Fruit fly (Drosophila melanogaster) whole organism, embryonic: ENCODE results near the gene CG17198.

Experiments used
- ATbp ChIP-seq: fragments of 200-800 bp; sonication (Bioruptor generic); optimal IDR thresholded peaks from 2 replicates; lab custom pipeline; 2017; ENCODE audit warnings: missing biosample characterization, mild to moderate bottlenecking, missing genetic modification characterization, missing genetic modification reagents
- C15 ChIP-seq: fragments of 200-800 bp; sonication (Bioruptor generic); IDR thresholded peaks from 3 replicates; pipeline ENCODE4 v1.3.6; 2022; ENCODE audit warnings: missing biosample characterization, missing genetic modification characterization
- CG10267 ChIP-seq: fragments of 200-800 bp; sonication (Bioruptor generic); optimal IDR thresholded peaks from 2 replicates; lab custom pipeline; 2018; ENCODE audit warnings: missing biosample characterization, mild to moderate bottlenecking, missing genetic modification characterization, moderate library complexity
- CG10366 ChIP-seq: fragments of 200-800 bp; sonication (Bioruptor generic); IDR thresholded peaks from 2 replicates; pipeline ENCODE4 v1.3.6; 2022; ENCODE audit warnings: missing biosample characterization, missing genetic modification characterization
- CG10654 ChIP-seq: fragments of 200-800 bp; sonication (Bioruptor generic); optimal IDR thresholded peaks from 2 replicates; lab custom pipeline; 2016; ENCODE audit warnings: missing biosample characterization, missing genetic modification characterization
- CG10979 ChIP-seq: fragments of 200-800 bp; sonication (Bioruptor generic); optimal IDR thresholded peaks from 2 replicates; lab custom pipeline; 2018; ENCODE audit warnings: missing biosample characterization, mild to moderate bottlenecking, missing genetic modification characterization, moderate library complexity
- CG11456 ChIP-seq: fragments of 200-800 bp; sonication (Bioruptor generic); IDR thresholded peaks from 3 replicates; pipeline ENCODE4 v1.3.6; 2022; ENCODE audit warnings: missing biosample characterization, missing genetic modification characterization
- CG12391 ChIP-seq: fragments of 200-800 bp; sonication (Bioruptor generic); optimal IDR thresholded peaks from 3 replicates; lab custom pipeline; 2018; ENCODE audit warnings: missing biosample characterization, mild to moderate bottlenecking, missing genetic modification characterization, moderate library complexity
- CG13287 ChIP-seq: fragments of 200-800 bp; sonication (Bioruptor generic); IDR thresholded peaks from 2 replicates; pipeline ENCODE4 v1.3.6; 2022; ENCODE audit warnings: missing biosample characterization, missing genetic modification characterization; ENCODE audit not compliant: partially characterized antibody
- CG14014 ChIP-seq: fragments of 200-800 bp; sonication (Bioruptor generic); IDR thresholded peaks from 2 replicates; pipeline ENCODE4 v1.3.6; 2022; ENCODE audit warnings: missing biosample characterization, missing genetic modification characterization
- CG17186 ChIP-seq: fragments of 200-800 bp; sonication (Bioruptor generic); optimal IDR thresholded peaks from 3 replicates; lab custom pipeline; 2017; ENCODE audit warnings: missing biosample characterization, missing genetic modification reagents, missing genetic modification characterization
- CG2202 ChIP-seq: fragments of 200-800 bp; sonication (Bioruptor generic); optimal IDR thresholded peaks from 2 replicates; lab custom pipeline; 2018; ENCODE audit warnings: missing biosample characterization, mild to moderate bottlenecking, missing genetic modification characterization
- CG2889 ChIP-seq: fragments of 200-800 bp; sonication (Bioruptor generic); IDR thresholded peaks from 3 replicates; pipeline ENCODE4 v1.3.6; 2022; ENCODE audit warnings: missing biosample characterization, missing genetic modification characterization
- CG5180 ChIP-seq: fragments of 200-800 bp; sonication (Bioruptor generic); optimal IDR thresholded peaks from 3 replicates; lab custom pipeline; 2017; ENCODE audit warnings: missing biosample characterization, missing genetic modification characterization, mild to moderate bottlenecking, moderate library complexity, missing genetic modification reagents
- CG5953 ChIP-seq: fragments of 200-800 bp; sonication (Bioruptor generic); IDR thresholded peaks from 2 replicates; pipeline ENCODE4 v1.3.6; 2022; ENCODE audit warnings: missing biosample characterization, missing genetic modification characterization
- CG7357 ChIP-seq: fragments of 200-800 bp; sonication (Bioruptor generic); IDR thresholded peaks from 3 replicates; pipeline ENCODE4 v1.3.6; 2022; ENCODE audit warnings: missing biosample characterization, missing genetic modification characterization
- CG7372 ChIP-seq: fragments of 200-800 bp; sonication (Bioruptor generic); IDR thresholded peaks from 2 replicates; pipeline ENCODE4 v1.3.6; 2022; ENCODE audit warnings: missing biosample characterization, missing genetic modification characterization
- CG7556 ChIP-seq: fragments of 200-800 bp; sonication (Bioruptor generic); optimal IDR thresholded peaks from 2 replicates; lab custom pipeline; 2017; ENCODE audit warnings: missing biosample characterization, mild to moderate bottlenecking, missing genetic modification characterization
- CG9876 ChIP-seq: fragments of 200-800 bp; sonication (Bioruptor generic); optimal IDR thresholded peaks from 2 replicates; lab custom pipeline; 2016; ENCODE audit warnings: missing biosample characterization, missing genetic modification characterization
- CrebB ChIP-seq: fragments of 200-800 bp; sonication (Bioruptor generic); optimal IDR thresholded peaks from 3 replicates; lab custom pipeline; 2018; ENCODE audit warnings: missing biosample characterization, mild to moderate bottlenecking, missing genetic modification characterization
- Dad ChIP-seq: fragments of 200-800 bp; sonication (Bioruptor generic); optimal IDR thresholded peaks from 3 replicates; lab custom pipeline; 2016; ENCODE audit warnings: missing biosample characterization, missing genetic modification characterization
- ERR ChIP-seq: fragments of 200-800 bp; sonication (Bioruptor generic); optimal IDR thresholded peaks from 2 replicates; lab custom pipeline; 2016; ENCODE audit warnings: missing biosample characterization, missing genetic modification characterization
- H2.0 ChIP-seq: fragments of 200-800 bp; sonication (Bioruptor generic); IDR thresholded peaks from 2 replicates; pipeline ENCODE4 v1.3.6; 2022; ENCODE audit warnings: missing biosample characterization, missing genetic modification characterization
- Hey ChIP-seq: fragments of 200-800 bp; sonication (Bioruptor generic); optimal IDR thresholded peaks from 3 replicates; lab custom pipeline; 2018; ENCODE audit warnings: missing biosample characterization, mild to moderate bottlenecking, missing genetic modification characterization
- Hr51 ChIP-seq, 2 experiments: fragments of 200-800 bp; sonication (Bioruptor generic); optimal IDR thresholded peaks; 2 replicates in 1 of 2; 3 replicates in 1 of 2; lab custom pipeline; 2016 to 2018; ENCODE audit warnings: missing biosample characterization in 2 of 2, missing genetic modification characterization in 2 of 2, mild to moderate bottlenecking in 1 of 2, moderate library complexity in 1 of 2
- Max ChIP-seq: fragments of 200-800 bp; sonication (Bioruptor generic); optimal IDR thresholded peaks from 2 replicates; lab custom pipeline; 2016; ENCODE audit warnings: missing biosample characterization, mild to moderate bottlenecking, missing genetic modification characterization
- Myb ChIP-seq: fragments of 200-800 bp; sonication (Bioruptor generic); optimal IDR thresholded peaks from 2 replicates; lab custom pipeline; 2016; ENCODE audit warnings: missing biosample characterization, missing genetic modification characterization
- Nf-YB ChIP-seq: fragments of 200-800 bp; sonication (Bioruptor generic); optimal IDR thresholded peaks from 3 replicates; lab custom pipeline; 2019; ENCODE audit warnings: missing biosample characterization, mild to moderate bottlenecking, missing genetic modification characterization, moderate library complexity
- NfI ChIP-seq: fragments of 200-800 bp; sonication (Bioruptor generic); optimal IDR thresholded peaks from 3 replicates; lab custom pipeline; 2018; ENCODE audit warnings: missing biosample characterization, mild to moderate bottlenecking, missing genetic modification characterization, moderate library complexity
- Side ChIP-seq: fragments of 200-800 bp; sonication (Bioruptor generic); optimal IDR thresholded peaks from 2 replicates; lab custom pipeline; 2016; ENCODE audit warnings: missing biosample characterization, missing genetic modification characterization
- Taf1 ChIP-seq: fragments of 200-800 bp; sonication (Bioruptor generic); IDR thresholded peaks from 2 replicates; pipeline ENCODE4 v1.3.6; 2022; ENCODE audit warnings: missing biosample characterization, missing genetic modification characterization
- chif ChIP-seq, 2 experiments: fragments of 200-800 bp; sonication (Bioruptor generic); optimal IDR thresholded peaks; 3 replicates each; lab custom pipeline; 2016; ENCODE audit warnings: missing biosample characterization in 2 of 2, missing genetic modification characterization in 2 of 2
- dmrt99B ChIP-seq: fragments of 200-800 bp; sonication (Bioruptor generic); optimal IDR thresholded peaks from 2 replicates; lab custom pipeline; 2018; ENCODE audit warnings: missing biosample characterization, mild to moderate bottlenecking, missing genetic modification characterization, moderate library complexity
- h ChIP-seq: fragments of >200 bp; optimal IDR thresholded peaks from 2 replicates; lab custom pipeline; 2017
- hth ChIP-seq: fragments of >200 bp; optimal IDR thresholded peaks from 2 replicates; lab custom pipeline; 2017; ENCODE audit warnings: inconsistent platforms
- insv ChIP-seq, 2 experiments: fragments of 200-800 bp; sonication (Bioruptor generic); optimal IDR thresholded peaks; 3 replicates each; lab custom pipeline; 2016 to 2018; ENCODE audit warnings: missing biosample characterization in 2 of 2, missing genetic modification characterization in 2 of 2
- kah ChIP-seq: fragments of 200-800 bp; sonication (Bioruptor generic); optimal IDR thresholded peaks from 2 replicates; lab custom pipeline; 2018; ENCODE audit warnings: missing biosample characterization, mild to moderate bottlenecking, missing genetic modification characterization
- klu ChIP-seq: fragments of 200-800 bp; sonication (Bioruptor generic); IDR thresholded peaks from 2 replicates; pipeline ENCODE4 v1.3.6; 2022; ENCODE audit warnings: missing biosample characterization, missing genetic modification characterization
- lab ChIP-seq: fragments of 200-800 bp; sonication (Bioruptor generic); optimal IDR thresholded peaks from 3 replicates; lab custom pipeline; 2017; ENCODE audit warnings: missing biosample characterization, missing genetic modification characterization, mild to moderate bottlenecking, moderate library complexity, missing genetic modification reagents
- onecut ChIP-seq: fragments of 200-800 bp; sonication (Bioruptor generic); IDR thresholded peaks from 2 replicates; pipeline ENCODE4 v1.3.6; 2022; ENCODE audit warnings: missing biosample characterization, missing genetic modification characterization
- org-1 ChIP-seq: fragments of 200-800 bp; sonication (Bioruptor generic); optimal IDR thresholded peaks from 2 replicates; lab custom pipeline; 2017; ENCODE audit warnings: missing biosample characterization, missing genetic modification characterization
- pb ChIP-seq: fragments of 200-800 bp; sonication (Bioruptor generic); optimal IDR thresholded peaks from 3 replicates; lab custom pipeline; 2016; ENCODE audit warnings: missing biosample characterization, missing genetic modification characterization
- pnt ChIP-seq: fragments of 200-800 bp; sonication (Bioruptor generic); optimal IDR thresholded peaks from 3 replicates; lab custom pipeline; 2016; ENCODE audit warnings: missing biosample characterization, missing genetic modification characterization
- ranshi ChIP-seq: fragments of 200-800 bp; sonication (Bioruptor generic); IDR thresholded peaks from 2 replicates; pipeline ENCODE4 v1.3.6; 2022; ENCODE audit warnings: missing biosample characterization, missing genetic modification characterization
- so ChIP-seq: fragments of 200-800 bp; sonication (Bioruptor generic); IDR thresholded peaks from 3 replicates; pipeline ENCODE4 v1.3.6; 2022; ENCODE audit warnings: missing biosample characterization, missing genetic modification characterization
- sob ChIP-seq: fragments of 200-800 bp; sonication (Bioruptor generic); IDR thresholded peaks from 2 replicates; pipeline ENCODE4 v1.3.6; 2022; ENCODE audit warnings: missing biosample characterization, missing genetic modification characterization
- tap ChIP-seq: fragments of 200-800 bp; optimal IDR thresholded peaks from 3 replicates; lab custom pipeline; 2019; ENCODE audit warnings: missing biosample characterization, mild to moderate bottlenecking, missing genetic modification characterization, moderate library complexity
- tll ChIP-seq, 2 experiments: fragments of 200-800 bp in 1 of 2; fragments of >200 bp in 1 of 2; sonication (Bioruptor generic) in 1 of 2; optimal IDR thresholded peaks; 2 replicates each; lab custom pipeline; 2017 to 2019; ENCODE audit warnings: missing biosample characterization in 2 of 2, missing genetic modification characterization in 2 of 2, mild to moderate bottlenecking in 1 of 2, moderate library complexity in 1 of 2
- tna ChIP-seq: fragments of 200-800 bp; sonication (Bioruptor generic); IDR thresholded peaks from 2 replicates; pipeline ENCODE4 v1.3.6; 2022; ENCODE audit warnings: missing biosample characterization, missing genetic modification characterization; ENCODE audit not compliant: partially characterized antibody
- twi ChIP-seq: fragments of 200-800 bp; optimal IDR thresholded peaks from 2 replicates; lab custom pipeline; 2019; ENCODE audit warnings: missing biosample characterization, mild to moderate bottlenecking, missing genetic modification characterization, moderate library complexity
- vfl ChIP-seq: fragments of 200-800 bp; sonication (Bioruptor generic); optimal IDR thresholded peaks from 2 replicates; lab custom pipeline; 2016; ENCODE audit warnings: missing biosample characterization, missing genetic modification characterization
- zen2 ChIP-seq: fragments of 200-800 bp; sonication (Bioruptor generic); IDR thresholded peaks from 3 replicates; pipeline ENCODE4 v1.3.6; 2022; ENCODE audit warnings: missing biosample characterization, missing genetic modification characterization; ENCODE audit not compliant: partially characterized antibody

CG17198 gene

DNA sequence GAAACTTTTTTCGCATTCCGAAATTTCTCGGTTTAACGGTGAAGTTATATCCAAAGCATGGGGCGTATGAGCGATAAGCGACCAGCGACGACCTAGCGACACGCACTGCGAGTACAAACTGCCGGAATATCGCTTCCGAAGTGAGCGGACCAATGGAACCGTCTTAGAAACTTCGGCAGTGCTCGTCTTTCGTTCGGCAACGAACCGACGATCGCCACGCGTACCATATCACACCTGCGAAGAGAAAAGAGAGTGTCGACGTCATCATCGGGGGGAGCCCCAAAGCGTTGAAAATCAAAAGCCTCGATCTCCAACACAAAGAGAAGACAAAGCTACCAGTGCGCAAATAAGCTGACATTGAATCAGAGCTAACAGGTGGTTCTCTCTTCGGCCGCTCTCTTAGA lies 34.8 kb downstream of the CG17198 start, which contains the start of gene LpR2 (continued):
- TF ChIP-seq CG17186 (GFP tag; lab: Kevin White, UChicago) (no peak), Myb (GFP tag; lab: Kevin White, UChicago) (no peak), pnt (GFP tag; lab: Kevin White, UChicago) (no peak), Taf1 (GFP tag; lab: Robert Waterston, UW) (no peak), CG7556 (GFP tag; lab: Kevin White, UChicago) (no peak), tll (GFP tag; optimal IDR thresholded peaks at IDR 0.05; lab: Kevin White, UChicago) (no peak), NfI (GFP tag; lab: Kevin White, UChicago) (no peak), zen2 (GFP tag; lab: Robert Waterston, UW) (peak; percentile 57; the same call in 2 of the 3 replicates), dmrt99B (tag; lab: Kevin White, UChicago) (peak; percentile 6), CG10654 (GFP tag; lab: Kevin White, UChicago) (no peak), vfl (GFP tag; lab: Kevin White, UChicago) (no peak), org-1 (GFP tag; lab: Kevin White, UChicago) (no peak), ERR (no peak), CG7357 (no peak), tna (GFP tag; lab: Robert Waterston, UW) (no peak), lab (GFP tag; lab: Kevin White, UChicago) (peak; percentile 52), chif (GFP tag; optimal IDR thresholded peaks at IDR 0.05; lab: Kevin White, UChicago) (no peak), CG10979 (tag; lab: Kevin White, UChicago) (no peak), klu (GFP tag; lab: Robert Waterston, UW) (no peak), CG13287 (peak; percentile 66), onecut (GFP tag; lab: Robert Waterston, UW) (no peak), CG10267 (tag; lab: Kevin White, UChicago) (no peak), CG14014 (GFP tag; lab: Robert Waterston, UW) (peak; percentile 31; the same call in 1 of the 2 replicates), H2.0 (GFP tag; lab: Robert Waterston, UW) (no peak), kah (peak; percentile 99), tap (no peak), CG7372 (no peak), CG5953 (GFP tag; lab: Robert Waterston, UW) (no peak), ATbp (no peak), so (0 out of 3 replicates have a peak, but pooled peaks have one; percentile 16), CG9876 (GFP tag; lab: Kevin White, UChicago) (no peak), Dad (GFP tag; lab: Kevin White, UChicago) (no peak), CG10366 (GFP tag; lab: Robert Waterston, UW) (no peak), pb (GFP tag; lab: Kevin White, UChicago) (no peak), CG11456 (no peak), insv (GFP tag; optimal IDR thresholded peaks at IDR 0.05; lab: Kevin White, UChicago) (no peak), CG2202 (no peak), Max (GFP tag; lab: Kevin White, UChicago) (no peak), twi (tag; lab: Kevin White, UChicago) (no peak), CG12391 (tag; lab: Kevin White, UChicago) (no peak), sob (GFP tag; lab: Robert Waterston, UW) (peak; percentile 38; the same call in 1 of the 2 replicates), Side (GFP tag; lab: Kevin White, UChicago) (no peak), C15 (GFP tag; lab: Robert Waterston, UW) (no peak), hth (no peak), ranshi (GFP tag; lab: Robert Waterston, UW) (no peak), Hey (peak; percentile 12), Nf-YB (GFP tag; lab: Kevin White, UChicago) (peak; percentile 95), CG5180 (GFP tag; lab: Kevin White, UChicago) (no peak), CrebB (tag; lab: Kevin White, UChicago) (no peak), h (lab: Kevin White, UChicago) (no peak), Hr51 (GFP tag; optimal IDR thresholded peaks at IDR 0.05; lab: Kevin White, UChicago) (no peak), CG2889 (GFP tag; lab: Robert Waterston, UW) (no peak)
